Worm (Caenorhabditis elegans) whole organism, early embryonic: ENCODE results near the gene D1086.3.

Experiments
- F13C5.2 ChIP-seq: sonication (generic microtip); optimal IDR thresholded peaks from 2 replicates; lab custom pipeline; 2017; ENCODE audit warnings: mild to moderate bottlenecking, missing genetic modification characterization, inconsistent platforms, missing compliant biosample characterization
- ama-1 ChIP-seq: fragments of 150-350 bp; optimal IDR thresholded peaks from 2 replicates; lab custom pipeline; 2014
- tbx-11 ChIP-seq: fragments of 200-800 bp; sonication (Bioruptor generic); IDR thresholded peaks from 2 replicates; pipeline ENCODE4 v1.3.6; 2022; ENCODE audit warnings: missing genetic modification characterization, missing compliant biosample characterization

ce11 chrV:14098519-14098918 is 5.9 kb downstream of the D1086.3 start, which contains the start of the genes D1086.2 and D1086.1:
- no peak for TF ChIP-seq ama-1 (lab: Kevin White, UChicago)
- no peak for TF ChIP-seq F13C5.2 (tag; lab: Kevin White, UChicago)
- no peak for TF ChIP-seq tbx-11
